Worm (Caenorhabditis elegans) whole organism, mixed stage, embryonic: ENCODE data around the gene viro-2.

Experiments used
- M03D4.4 ChIP-seq: sonication (generic microtip); optimal IDR thresholded peaks from 2 replicates; lab custom pipeline; 2017; ENCODE audit warnings: mild to moderate bottlenecking, missing genetic modification characterization, missing compliant biosample characterization
- bed-3 ChIP-seq: fragments of 200-800 bp; sonication (Bioruptor generic); optimal IDR thresholded peaks from 3 replicates; lab custom pipeline; 2018; ENCODE audit warnings: mild to moderate bottlenecking, missing genetic modification characterization, moderate library complexity, missing compliant biosample characterization
- ceh-39 ChIP-seq: fragments of 150-350 bp; optimal IDR thresholded peaks from 2 replicates; lab custom pipeline; 2014; ENCODE audit warnings: missing biosample characterization, missing genetic modification characterization
- ceh-43 ChIP-seq: fragments of 200-800 bp; sonication (Bioruptor generic); optimal IDR thresholded peaks from 2 replicates; lab custom pipeline; 2018; ENCODE audit warnings: mild to moderate bottlenecking, missing genetic modification characterization, moderate library complexity, missing compliant biosample characterization
- ces-1 ChIP-seq: fragments of 150-350 bp; optimal IDR thresholded peaks from 2 replicates; lab custom pipeline; 2014; ENCODE audit warnings: missing biosample characterization, missing genetic modification reagents, missing genetic modification characterization
- cnd-1 ChIP-seq: fragments of 200-800 bp; sonication (Bioruptor generic); optimal IDR thresholded peaks from 2 replicates; lab custom pipeline; 2018; ENCODE audit warnings: mild to moderate bottlenecking, missing genetic modification characterization, missing compliant biosample characterization
- drap-1 ChIP-seq: fragments of 200-800 bp; sonication (Bioruptor generic); optimal IDR thresholded peaks from 3 replicates; lab custom pipeline; 2018; ENCODE audit warnings: mild to moderate bottlenecking, missing genetic modification characterization, missing compliant biosample characterization
- elt-1 ChIP-seq: sonication (generic microtip); optimal IDR thresholded peaks from 2 replicates; lab custom pipeline; 2017; ENCODE audit warnings: missing genetic modification characterization, mild to moderate bottlenecking, missing compliant biosample characterization, antibody characterized with exemption, moderate library complexity, borderline replicate concordance; ENCODE audit not compliant: insufficient read depth
- elt-3 ChIP-seq: fragments of 150-350 bp; optimal IDR thresholded peaks from 2 replicates; lab custom pipeline; 2014; ENCODE audit warnings: missing biosample characterization, missing genetic modification characterization
- flh-1 ChIP-seq: fragments of 200-800 bp; sonication (Bioruptor generic); optimal IDR thresholded peaks from 2 replicates; lab custom pipeline; 2018; ENCODE audit warnings: mild to moderate bottlenecking, missing genetic modification characterization, moderate library complexity, missing compliant biosample characterization
- ham-2 ChIP-seq: fragments of 200-800 bp; sonication (Bioruptor generic); optimal IDR thresholded peaks from 2 replicates; lab custom pipeline; 2018; ENCODE audit warnings: mild to moderate bottlenecking, missing genetic modification characterization, missing compliant biosample characterization
- hlh-1 ChIP-seq: fragments of 150-350 bp; optimal IDR thresholded peaks from 2 replicates; lab custom pipeline; 2014; ENCODE audit warnings: missing biosample characterization, missing genetic modification reagents, missing genetic modification characterization
- lin-32 ChIP-seq: fragments of 200-800 bp; sonication (Bioruptor generic); optimal IDR thresholded peaks from 2 replicates; lab custom pipeline; 2018; ENCODE audit warnings: mild to moderate bottlenecking, missing genetic modification characterization, missing compliant biosample characterization
- lsy-2 ChIP-seq: fragments of 150-350 bp; optimal IDR thresholded peaks from 2 replicates; lab custom pipeline; 2014; ENCODE audit warnings: missing biosample characterization, missing genetic modification characterization
- mab-5 ChIP-seq: fragments of 150-350 bp; optimal IDR thresholded peaks from 2 replicates; lab custom pipeline; 2014; ENCODE audit warnings: missing biosample characterization, missing genetic modification characterization
- mep-1 ChIP-seq: fragments of 150-350 bp; optimal IDR thresholded peaks from 2 replicates; lab custom pipeline; 2017; ENCODE audit warnings: missing biosample characterization, missing genetic modification reagents, missing genetic modification characterization, inconsistent platforms
- nhr-12 ChIP-seq: fragments of 150-350 bp; optimal IDR thresholded peaks from 2 replicates; lab custom pipeline; 2014; ENCODE audit warnings: missing biosample characterization, missing genetic modification characterization
- nhr-2 ChIP-seq: fragments of 150-350 bp; optimal IDR thresholded peaks from 2 replicates; lab custom pipeline; 2014; ENCODE audit warnings: missing biosample characterization, missing genetic modification characterization
- nhr-237 ChIP-seq: fragments of 150-350 bp; optimal IDR thresholded peaks from 2 replicates; lab custom pipeline; 2014; ENCODE audit warnings: missing biosample characterization, missing genetic modification characterization
- nhr-28 ChIP-seq: fragments of 150-350 bp; optimal IDR thresholded peaks from 2 replicates; lab custom pipeline; 2014; ENCODE audit warnings: missing biosample characterization, missing genetic modification characterization
- pha-4 ChIP-seq: fragments of 150-350 bp; optimal IDR thresholded peaks from 2 replicates; lab custom pipeline; 2018; ENCODE audit warnings: missing biosample characterization, missing genetic modification reagents, missing genetic modification characterization
- sem-2 ChIP-seq: fragments of 200-800 bp; sonication (Bioruptor generic); optimal IDR thresholded peaks from 2 replicates; lab custom pipeline; 2018; ENCODE audit warnings: mild to moderate bottlenecking, missing genetic modification characterization, missing compliant biosample characterization
- snpc-4 ChIP-seq: fragments of 150-350 bp; optimal IDR thresholded peaks from 2 replicates; lab custom pipeline; 2014; ENCODE audit warnings: missing biosample characterization, missing genetic modification characterization
- sptf-1 ChIP-seq: sonication (generic microtip); optimal IDR thresholded peaks from 2 replicates; lab custom pipeline; 2017; ENCODE audit warnings: mild to moderate bottlenecking, missing genetic modification characterization, moderate library complexity, missing compliant biosample characterization
- tbx-8 ChIP-seq: fragments of 200-800 bp; sonication (Bioruptor generic); optimal IDR thresholded peaks from 2 replicates; lab custom pipeline; 2018; ENCODE audit warnings: mild to moderate bottlenecking, missing genetic modification characterization, moderate library complexity, missing compliant biosample characterization
- unc-120 ChIP-seq: sonication (generic microtip); optimal IDR thresholded peaks from 2 replicates; lab custom pipeline; 2017; ENCODE audit warnings: missing genetic modification characterization, missing compliant biosample characterization; ENCODE audit not compliant: poor library complexity, severe bottlenecking
- unc-39 ChIP-seq: fragments of 150-350 bp; optimal IDR thresholded peaks from 2 replicates; lab custom pipeline; 2014; ENCODE audit warnings: missing biosample characterization, missing genetic modification characterization
- unc-62 ChIP-seq: fragments of 150-350 bp; optimal IDR thresholded peaks from 2 replicates; lab custom pipeline; 2014; ENCODE audit warnings: missing biosample characterization, missing genetic modification reagents, missing genetic modification characterization
- zip-8 ChIP-seq: fragments of 150-350 bp; optimal IDR thresholded peaks from 2 replicates; lab custom pipeline; 2014; ENCODE audit warnings: missing biosample characterization, missing genetic modification characterization
- ztf-11 ChIP-seq: fragments of 150-350 bp; optimal IDR thresholded peaks from 2 replicates; lab custom pipeline; 2014; ENCODE audit warnings: missing biosample characterization, missing genetic modification characterization

Gene viro-2

DNA sequence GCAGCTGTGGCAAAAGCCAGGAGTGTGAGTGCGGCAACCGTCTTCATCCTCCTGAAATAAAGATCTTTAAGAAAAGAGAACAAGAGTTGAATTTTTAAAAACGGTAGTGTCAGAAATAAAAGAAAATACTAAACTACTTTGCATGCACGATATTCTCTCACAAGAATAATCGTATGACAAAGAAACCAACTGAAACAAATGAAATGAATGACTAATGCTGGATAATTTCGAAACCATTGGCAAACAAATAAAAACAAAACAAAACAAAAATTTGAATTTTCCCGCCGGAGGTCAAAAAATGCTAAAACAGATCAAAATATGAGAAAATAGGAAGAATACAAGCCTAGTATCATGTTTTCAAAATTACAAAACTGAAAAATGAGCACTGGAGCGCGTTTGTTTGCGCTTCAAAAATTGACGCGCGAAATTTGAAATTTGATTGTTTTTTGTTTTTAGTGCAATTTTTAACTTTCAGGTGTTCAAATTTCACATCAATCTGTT is 24.7 kb upstream of the viro-2 start, which contains the start of gene cpg-2:
cpg-2 (minus strand) TSS at position 51 of the 501 bp plus-strand sequence.
- TF ChIP-seq nhr-12 (no peak), nhr-2 (tag; lab: Kevin White, UChicago) (no peak), mab-5 (tag; lab: Kevin White, UChicago) (no peak), ham-2 (GFP tag; lab: Kevin White, UChicago) (no peak), nhr-237 (tag; lab: Kevin White, UChicago) (no peak), M03D4.4 (no peak)

DNA sequence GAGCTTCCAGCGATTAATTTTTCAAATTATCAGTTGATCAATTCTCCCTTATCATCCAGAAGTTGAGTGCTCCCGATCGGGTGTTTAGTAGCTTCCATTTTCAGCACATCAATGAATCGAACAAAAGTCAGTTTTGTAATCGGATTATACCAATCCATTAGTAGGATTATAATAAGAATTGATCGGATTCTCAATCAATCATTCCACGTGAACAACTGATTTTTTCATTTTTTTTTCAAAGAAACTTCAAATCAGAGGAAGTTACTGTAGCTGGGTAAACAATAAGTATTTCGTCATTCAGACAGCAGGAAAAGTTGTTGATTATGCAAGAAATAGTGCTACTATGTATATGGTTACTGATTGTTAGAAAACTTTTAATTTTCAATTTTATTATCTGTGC is 21.8 kb upstream of the viro-2 start:
- TF ChIP-seq hlh-1 (tag; lab: Kevin White, UChicago) (no peak), unc-62 (no peak), lin-32 (no peak), snpc-4 (tag; lab: Kevin White, UChicago) (no peak), unc-120 (tag; lab: Kevin White, UChicago) (no peak), sptf-1 (tag; lab: Kevin White, UChicago) (no peak), elt-3 (no peak), ces-1 (no peak), M03D4.4 (no peak), tbx-8 (GFP tag; lab: Kevin White, UChicago) (no peak), sem-2 (no peak), ztf-11 (tag; lab: Kevin White, UChicago) (no peak), nhr-237 (tag; lab: Kevin White, UChicago) (no peak), unc-39 (tag; lab: Kevin White, UChicago) (no peak)

DNA sequence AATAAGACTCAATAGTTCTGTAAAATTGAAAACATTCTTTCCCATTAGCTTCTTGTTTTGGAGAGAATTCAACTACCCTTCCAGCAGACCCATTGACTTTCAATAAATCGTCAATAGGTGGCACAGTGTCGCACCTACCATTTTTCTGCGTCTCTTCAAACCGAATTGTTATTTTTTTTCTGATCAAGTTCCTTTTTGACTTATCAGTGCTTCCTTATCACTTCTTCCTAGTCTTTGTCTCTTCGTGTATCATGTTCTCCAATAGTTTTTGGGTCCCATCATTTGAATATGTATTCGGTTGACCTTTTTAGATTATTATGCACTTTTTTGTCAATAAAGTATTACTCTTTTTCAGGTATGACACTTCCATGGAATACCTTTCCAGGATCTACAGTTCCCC is 20.7 kb upstream of the viro-2 start, which contains the start of gene odd-1:
odd-1 (plus strand) TSS at position 349 of the 400 bp plus-strand sequence.
- no peak for TF ChIP-seq ztf-11 (tag; lab: Kevin White, UChicago)
- no peak for TF ChIP-seq elt-1 (tag; lab: Kevin White, UChicago)
- TF ChIP-seq nhr-2 (tag; lab: Kevin White, UChicago): no peak
- no peak for TF ChIP-seq unc-62
- TF ChIP-seq ces-1: no peak
- TF ChIP-seq ceh-39: no peak
- TF ChIP-seq unc-120 (tag; lab: Kevin White, UChicago): no peak
- no peak for TF ChIP-seq mab-5 (tag; lab: Kevin White, UChicago)
- no peak for TF ChIP-seq nhr-12
- no peak for TF ChIP-seq pha-4 (tag; lab: Kevin White, UChicago)
- TF ChIP-seq nhr-237 (tag; lab: Kevin White, UChicago): no peak

DNA sequence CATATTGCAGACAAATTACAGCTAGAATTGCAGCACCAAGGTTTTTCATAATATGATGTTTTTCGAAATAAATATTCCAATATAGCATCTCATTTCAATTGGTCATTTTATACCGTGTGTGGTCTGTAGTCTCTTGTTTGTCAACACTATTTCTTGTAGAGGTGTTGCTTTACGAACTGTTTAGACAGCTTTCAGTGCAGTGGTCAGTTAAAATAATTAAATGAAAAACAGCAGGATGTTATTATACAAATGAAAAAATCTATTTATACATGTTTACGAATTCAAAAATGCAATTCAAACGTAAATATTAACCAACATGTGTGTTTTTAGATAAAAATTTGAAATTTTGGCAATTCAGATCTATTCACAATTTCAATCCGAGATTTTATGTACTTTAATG is 16.9 kb upstream of the viro-2 start, which contains the start of gene B0280.7:
B0280.7 (minus strand) TSS at position 101 of the 400 bp plus-strand sequence.
- TF ChIP-seq flh-1 (GFP tag; lab: Kevin White, UChicago) (no peak), unc-62 (no peak), mep-1 (tag; lab: Kevin White, UChicago) (no peak), hlh-1 (tag; lab: Kevin White, UChicago) (no peak), unc-39 (tag; lab: Kevin White, UChicago) (no peak)

DNA sequence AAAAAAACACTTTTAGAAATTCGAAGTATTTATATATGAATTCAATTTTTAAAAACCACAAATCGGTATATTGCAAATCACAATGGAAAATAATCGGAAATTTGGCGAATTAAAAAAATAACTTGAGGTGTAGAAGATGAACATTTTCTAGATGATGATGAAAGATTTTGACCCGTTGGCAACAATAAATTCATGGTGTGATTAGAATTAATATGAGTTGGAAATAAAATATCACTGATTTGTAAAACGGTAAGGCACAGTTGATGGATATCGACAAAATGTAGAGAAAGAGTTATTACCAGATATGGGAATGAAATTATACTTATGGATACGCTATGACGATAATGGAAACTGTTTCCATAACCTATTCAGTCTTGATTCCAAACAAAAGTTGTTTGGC is 16.4 kb upstream of the viro-2 start:
- no peak for TF ChIP-seq ces-1
- TF ChIP-seq drap-1 (GFP tag; lab: Kevin White, UChicago): no peak
- no peak for TF ChIP-seq elt-1 (tag; lab: Kevin White, UChicago)
- TF ChIP-seq sptf-1 (tag; lab: Kevin White, UChicago): no peak
- no peak for TF ChIP-seq tbx-8 (GFP tag; lab: Kevin White, UChicago)
- TF ChIP-seq flh-1 (GFP tag; lab: Kevin White, UChicago): no peak
- no peak for TF ChIP-seq nhr-28
- TF ChIP-seq ztf-11 (tag; lab: Kevin White, UChicago): no peak
- TF ChIP-seq lsy-2: no peak
- no peak for TF ChIP-seq lin-32
- no peak for TF ChIP-seq unc-62

DNA sequence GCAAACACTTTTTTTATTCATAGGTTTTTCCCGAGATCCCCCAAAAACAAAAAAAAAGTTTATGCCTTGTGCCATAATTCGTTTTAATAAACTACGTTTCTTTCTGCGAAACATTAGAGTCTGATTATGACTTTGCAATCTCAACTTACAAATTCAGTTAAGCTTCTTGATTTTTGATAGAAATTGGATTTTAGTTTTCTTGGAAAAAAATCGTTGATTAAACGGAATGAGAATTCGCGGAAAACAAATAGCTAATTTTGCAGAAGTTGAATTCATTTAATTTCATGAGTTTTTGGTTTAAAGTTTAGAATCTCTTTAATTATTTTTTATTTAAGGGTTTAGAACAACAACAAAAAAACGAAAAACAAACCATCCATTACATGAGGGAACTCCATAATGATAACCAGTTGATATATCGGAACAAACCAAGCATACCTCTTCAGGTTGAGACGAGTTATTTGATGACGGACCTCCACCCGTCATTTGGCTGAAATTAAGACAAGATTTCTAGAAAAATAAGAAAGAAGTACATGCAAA is 13.7 kb upstream of the viro-2 start, which contains the start of gene nhr-10:
nhr-10 (minus strand) TSS at position 487 of the 537 bp plus-strand sequence.
- TF ChIP-seq bed-3 (GFP tag; lab: Kevin White, UChicago): no peak
- TF ChIP-seq nhr-28: no peak
- no peak for TF ChIP-seq unc-39 (tag; lab: Kevin White, UChicago)
- TF ChIP-seq mab-5 (tag; lab: Kevin White, UChicago): no peak
- no peak for TF ChIP-seq hlh-1 (tag; lab: Kevin White, UChicago)
- TF ChIP-seq zip-8 (tag; lab: Kevin White, UChicago): no peak
- no peak for TF ChIP-seq ham-2 (GFP tag; lab: Kevin White, UChicago)
- no peak for TF ChIP-seq ceh-43
- no peak for TF ChIP-seq cnd-1 (tag; lab: Kevin White, UChicago)
- no peak for TF ChIP-seq lin-32
